Worm (Caenorhabditis elegans) whole organism, midembryonic: ENCODE data around the gene ZK154.1.
A peak's percentile ranks its signal among the peaks of the same experiment; 100 is the strongest.

ENCODE experiments used
- T22C8.4 ChIP-seq: fragments of 200-800 bp; sonication (Bioruptor generic); IDR thresholded peaks from 2 replicates; pipeline ENCODE4 v1.3.6; 2022; ENCODE audit warnings: missing genetic modification characterization, missing compliant biosample characterization
- cog-1 ChIP-seq: sonication (generic microtip); optimal IDR thresholded peaks from 2 replicates; lab custom pipeline; 2016; ENCODE audit warnings: missing genetic modification characterization, missing compliant biosample characterization
- flt-1 ChIP-seq: fragments of 200-800 bp; sonication (Bioruptor generic); IDR thresholded peaks from 2 replicates; pipeline ENCODE4 v1.3.6; 2022; ENCODE audit warnings: missing genetic modification characterization, missing compliant biosample characterization
- klf-2 ChIP-seq: fragments of 200-800 bp; sonication (Bioruptor generic); conservative IDR thresholded peaks from 2 replicates; pipeline ENCODE4 v1.3.6; 2022; ENCODE audit warnings: missing genetic modification reagents, missing genetic modification characterization, missing compliant biosample characterization
- med-1 ChIP-seq: sonication (generic microtip); optimal IDR thresholded peaks from 2 replicates; lab custom pipeline; 2017; ENCODE audit warnings: missing genetic modification characterization, mild to moderate bottlenecking, missing compliant biosample characterization, antibody characterized with exemption, missing genetic modification reagents; ENCODE audit not compliant: insufficient read depth
- ref-1 ChIP-seq: fragments of 200-800 bp; sonication (Bioruptor generic); conservative IDR thresholded peaks from 2 replicates; pipeline ENCODE4 v1.3.6; 2022; ENCODE audit warnings: missing genetic modification reagents, missing genetic modification characterization, missing compliant biosample characterization
- tab-1 ChIP-seq: fragments of 200-800 bp; sonication (Bioruptor generic); IDR thresholded peaks from 2 replicates; pipeline ENCODE4 v1.3.6; 2022; ENCODE audit warnings: missing genetic modification characterization, missing compliant biosample characterization
- ztf-23 ChIP-seq: fragments of 200-800 bp; sonication (Bioruptor generic); IDR thresholded peaks from 2 replicates; pipeline ENCODE4 v1.3.6; 2022; ENCODE audit warnings: missing genetic modification reagents, missing genetic modification characterization, missing compliant biosample characterization
- ztf-29 ChIP-seq: fragments of 200-800 bp; sonication (Bioruptor generic); IDR thresholded peaks from 2 replicates; pipeline ENCODE4 v1.3.6; 2022; ENCODE audit warnings: missing genetic modification reagents, missing genetic modification characterization, missing compliant biosample characterization

ZK154.1 gene

ce11 chrX:7817555-7817954 lies 38.2 kb downstream of the ZK154.1 start:
- TF ChIP-seq ztf-29 (GFP tag; lab: Robert Waterston, UW), result no peak
- no peak for TF ChIP-seq tab-1 (GFP tag; lab: Robert Waterston, UW)
- TF ChIP-seq ztf-23 (GFP tag; lab: Robert Waterston, UW), result no peak
- no peak for TF ChIP-seq med-1 (GFP tag; lab: Kevin White, UChicago)
- TF ChIP-seq flt-1 (GFP tag; lab: Robert Waterston, UW), result no peak
- no peak for TF ChIP-seq T22C8.4 (GFP tag; lab: Robert Waterston, UW)
- no peak for TF ChIP-seq klf-2
- TF ChIP-seq ref-1 (GFP tag; lab: Robert Waterston, UW), result no peak
- TF ChIP-seq cog-1, result no peak

DNA sequence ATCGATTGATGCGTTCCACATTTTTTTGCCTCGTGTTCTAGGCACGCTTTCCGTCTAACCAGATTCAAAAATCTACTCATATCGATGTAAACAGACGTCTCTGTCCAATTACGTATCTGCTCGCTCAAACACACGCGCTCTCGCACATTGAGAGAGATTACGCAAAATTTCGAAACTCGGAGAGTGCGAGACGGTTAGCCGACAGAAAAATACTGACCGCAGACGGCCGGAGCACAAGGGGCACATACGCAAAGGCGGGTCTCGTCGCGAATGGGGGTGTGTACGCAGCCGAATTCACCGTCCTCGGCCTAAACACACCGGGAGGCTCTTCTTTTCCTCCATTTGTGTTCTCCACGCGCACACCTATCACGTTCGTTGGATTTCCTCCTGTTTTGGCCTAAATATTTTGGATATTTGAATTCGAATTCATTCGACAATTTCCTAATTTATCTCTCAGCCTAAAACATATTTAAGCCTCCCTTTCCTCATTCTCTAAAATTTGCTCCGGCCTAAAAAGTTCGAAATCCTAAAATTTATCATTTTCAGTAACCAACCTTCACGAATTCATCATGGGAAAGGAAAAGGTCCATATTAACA lies 43.8 kb downstream of the ZK154.1 start, which contains the start of gene eef-1A.2:
eef-1A.2 (plus strand) TSS at position 547 of the 597 bp plus-strand sequence.
- peak; percentile 79 for TF ChIP-seq tab-1 (GFP tag; lab: Robert Waterston, UW)
- TF ChIP-seq cog-1, result peak; percentile 92
- peak; percentile 38; the same call in 1 of the 2 replicates for TF ChIP-seq flt-1 (GFP tag; lab: Robert Waterston, UW)
- TF ChIP-seq klf-2, result no peak
- TF ChIP-seq med-1 (GFP tag; lab: Kevin White, UChicago), result no peak
- no peak for TF ChIP-seq ztf-29 (GFP tag; lab: Robert Waterston, UW)
- TF ChIP-seq T22C8.4 (GFP tag; lab: Robert Waterston, UW), result no peak
- TF ChIP-seq ztf-23 (GFP tag; lab: Robert Waterston, UW), result peak; percentile 100
- TF ChIP-seq ref-1 (GFP tag; lab: Robert Waterston, UW), result no peak

- TF ChIP-seq med-1 (GFP tag; lab: Kevin White, UChicago), result no peak
- peak; percentile 45; the same call in 1 of the 2 replicates for TF ChIP-seq flt-1 (GFP tag; lab: Robert Waterston, UW)
- TF ChIP-seq cog-1, result peak; percentile 42
Observed at ce11 chrX:7825707-7826106, 46.3 kb downstream of the ZK154.1 start.

ce11 chrX:7826590-7827260 lies 47.3 kb downstream of the ZK154.1 start:
- TF ChIP-seq ref-1 (GFP tag; lab: Robert Waterston, UW) (no peak), cog-1 (no peak), klf-2 (no peak), T22C8.4 (GFP tag; lab: Robert Waterston, UW) (no peak), ztf-23 (GFP tag; lab: Robert Waterston, UW) (no peak), ztf-29 (GFP tag; lab: Robert Waterston, UW) (no peak), med-1 (GFP tag; lab: Kevin White, UChicago) (no peak), tab-1 (GFP tag; lab: Robert Waterston, UW) (no peak), flt-1 (GFP tag; lab: Robert Waterston, UW) (no peak)

- TF ChIP-seq ztf-29 (GFP tag; lab: Robert Waterston, UW) (no peak), cog-1 (no peak), ref-1 (GFP tag; lab: Robert Waterston, UW) (no peak), flt-1 (GFP tag; lab: Robert Waterston, UW) (no peak), tab-1 (GFP tag; lab: Robert Waterston, UW) (no peak), T22C8.4 (GFP tag; lab: Robert Waterston, UW) (no peak), klf-2 (no peak), ztf-23 (GFP tag; lab: Robert Waterston, UW) (no peak), med-1 (GFP tag; lab: Kevin White, UChicago) (no peak)
Observed at ce11 chrX:7827989-7828388, 48.6 kb downstream of the ZK154.1 start.
